Fruit fly (Drosophila melanogaster): Measurements from ENCODE around the gene CG11601.

Gene CG11601

dm6 chr2L:286421-286820, 3.4 kb upstream of the CG11601 start (continued):
- TF ChIP-seq CG34224 (GFP tag; IDR thresholded peaks at IDR 0.05; ENCODE audit: partially characterized antibody) (0 out of 3 replicates have a peak, but pooled peaks have one; percentile 25), CG11093 (GFP tag; IDR thresholded peaks at IDR 0.05) (peak; percentile 43; the same call in 1 of the 3 replicates), ems (GFP tag; optimal IDR thresholded peaks at IDR 0.05) (peak; percentile 63), CG15696 (tag; optimal IDR thresholded peaks at IDR 0.05) (peak; percentile 15), CG11696 (GFP tag; IDR thresholded peaks at IDR 0.05) (no peak), CG7357 (GFP tag; IDR thresholded peaks at IDR 0.05) (peak; percentile 37; the same call in 1 of the 3 replicates), Xbp1 (GFP tag; optimal IDR thresholded peaks at IDR 0.05) (peak; percentile 75), CG30403 (GFP tag; optimal IDR thresholded peaks at IDR 0.05) (peak; percentile 64), CG13894 (tag; optimal IDR thresholded peaks at IDR 0.05) (peak; percentile 65), mld (GFP tag; IDR thresholded peaks at IDR 0.05; ENCODE audit: partially characterized antibody) (no peak), lov (optimal IDR thresholded peaks at IDR 0.05) (no peak), lov (GFP tag; IDR thresholded peaks at IDR 0.05) (no peak), CG11085 (GFP tag; IDR thresholded peaks at IDR 0.05) (peak; percentile 55; the same call in 1 of the 2 replicates), pb (GFP tag; optimal IDR thresholded peaks at IDR 0.05) (peak; percentile 15), CG1832 (GFP tag; optimal IDR thresholded peaks at IDR 0.05) (no peak), ara (GFP tag; IDR thresholded peaks at IDR 0.05) (no peak; the same call in 1 of the 2 replicates), zen (tag; optimal IDR thresholded peaks at IDR 0.05) (no peak), Mes4 (GFP tag; optimal IDR thresholded peaks at IDR 0.05) (no peak), CG12659 (GFP tag; optimal IDR thresholded peaks at IDR 0.05) (peak; percentile 29), fd96Cb (tag; optimal IDR thresholded peaks at IDR 0.05) (peak; percentile 12), CG8924 (tag; optimal IDR thresholded peaks at IDR 0.05) (peak; percentile 19), wor (GFP tag; IDR thresholded peaks at IDR 0.05) (no peak), ap (GFP tag; IDR thresholded peaks at IDR 0.05) (peak; percentile 46), Asciz (GFP tag; optimal IDR thresholded peaks at IDR 0.05) (no peak), CG7786 (GFP tag; optimal IDR thresholded peaks at IDR 0.05) (peak; percentile 78), Lpt (GFP tag; optimal IDR thresholded peaks at IDR 0.05) (no peak), Hr51 (GFP tag; optimal IDR thresholded peaks at IDR 0.05) (peak; percentile 1 to 44), Fer2 (tag; optimal IDR thresholded peaks at IDR 0.05) (peak; percentile 38), pho (GFP tag; optimal IDR thresholded peaks at IDR 0.05) (peak; percentile 64), phol (tag; optimal IDR thresholded peaks at IDR 0.05) (peak; percentile 26), CG12104 (GFP tag; optimal IDR thresholded peaks at IDR 0.05) (peak; percentile 13), dati (GFP tag; IDR thresholded peaks at IDR 0.05) (no peak), sr (GFP tag; IDR thresholded peaks at IDR 0.05) (peak; percentile 30; the same call in 1 of the 3 replicates), gem (tag; optimal IDR thresholded peaks at IDR 0.05) (peak; percentile 51), Gug (GFP tag; IDR thresholded peaks at IDR 0.05) (peak; percentile 84; the same call in 3 of the 4 replicates), NC2α (GFP tag; optimal IDR thresholded peaks at IDR 0.05) (peak; percentile 26), zen2 (GFP tag; IDR thresholded peaks at IDR 0.05; ENCODE audit: partially characterized antibody) (no peak), hb (GFP tag; IDR thresholded peaks at IDR 0.05; ENCODE audit: partially characterized antibody) (no peak), seq (GFP tag; IDR thresholded peaks at IDR 0.05) (peak; percentile 64; the same call in 1 of the 2 replicates), CkIIα-i1 (GFP tag; IDR thresholded peaks at IDR 0.05) (no peak), CG13775 (GFP tag; optimal IDR thresholded peaks at IDR 0.05) (no peak), MTF-1 (GFP tag; optimal IDR thresholded peaks at IDR 0.05; ENCODE audit: borderline replicate concordance) (peak; percentile 62), hbn (GFP tag; IDR thresholded peaks at IDR 0.05; ENCODE audit: partially characterized antibody) (no peak), nerfin-2 (GFP tag; IDR thresholded peaks at IDR 0.05; ENCODE audit: partially characterized antibody) (no peak), Rfx (GFP tag; IDR thresholded peaks at IDR 0.05) (peak; percentile 88), gce (GFP tag; IDR thresholded peaks at IDR 0.05) (peak; percentile 11; the same call in 1 of the 3 replicates), CG15514 (GFP tag; optimal IDR thresholded peaks at IDR 0.05) (peak; percentile 79), p53 (GFP tag; optimal IDR thresholded peaks at IDR 0.05) (no peak), CG7556 (GFP tag; optimal IDR thresholded peaks at IDR 0.05) (peak; percentile 30), MBD-R2 (GFP tag; IDR thresholded peaks at IDR 0.05) (peak; percentile 59)

Measured in whole organism, embryonic.